ENCODE assay signal across 1 fruit fly cellular context in genomic region chr3L:11309743-11310518, dm6.
TF ChIP-seq lines count a peak whose summit lies in the region.

No protein-coding gene starts in this region.

TF ChIP-seq in whole organism, embryonic, 481 proteins besides CTCF, POLR2A, EP300 and RAD21 (continued from another document):
- TF ChIP-seq Chrac-16 (GFP tag; optimal IDR thresholded peaks at IDR 0.05; lab: Kevin White, UChicago), result no peak
- TF ChIP-seq CG15696 (tag; optimal IDR thresholded peaks at IDR 0.05; lab: Kevin White, UChicago), result peak; percentile 33
- TF ChIP-seq CG17361 (GFP tag; IDR thresholded peaks at IDR 0.05; lab: Robert Waterston, UW), result peak; percentile 65; the same call in 2 of the 3 replicates
- peak; percentile 62 for TF ChIP-seq CG14710 (tag; optimal IDR thresholded peaks at IDR 0.05; lab: Kevin White, UChicago)
- peak; percentile 36 for TF ChIP-seq kni (GFP tag; optimal IDR thresholded peaks at IDR 0.05; lab: Kevin White, UChicago)
- TF ChIP-seq tap (tag; optimal IDR thresholded peaks at IDR 0.05; lab: Kevin White, UChicago), result no peak
- TF ChIP-seq CG12391 (tag; optimal IDR thresholded peaks at IDR 0.05; lab: Kevin White, UChicago), result peak; percentile 65
- no peak for TF ChIP-seq CG7372 (GFP tag; IDR thresholded peaks at IDR 0.05; lab: Robert Waterston, UW)
- TF ChIP-seq CG7839 (tag; optimal IDR thresholded peaks at IDR 0.05; lab: Kevin White, UChicago), result peak; percentile 48
- peak; percentile 40 for TF ChIP-seq CG18599 (GFP tag; optimal IDR thresholded peaks at IDR 0.05; lab: Kevin White, UChicago)
- peak; percentile 54 for TF ChIP-seq CG10267 (tag; optimal IDR thresholded peaks at IDR 0.05; lab: Kevin White, UChicago)
- no peak for TF ChIP-seq BtbVII (GFP tag; optimal IDR thresholded peaks at IDR 0.05; lab: Kevin White, UChicago)
- TF ChIP-seq tll (GFP tag; optimal IDR thresholded peaks at IDR 0.05; lab: Kevin White, UChicago), result no peak
- no peak for TF ChIP-seq pita (GFP tag; optimal IDR thresholded peaks at IDR 0.05; lab: Kevin White, UChicago)
- no peak for TF ChIP-seq stc (GFP tag; IDR thresholded peaks at IDR 0.05; lab: Robert Waterston, UW)
- no peak for TF ChIP-seq CG8359 (GFP tag; optimal IDR thresholded peaks at IDR 0.05; lab: Kevin White, UChicago; ENCODE audit: borderline replicate concordance)
- TF ChIP-seq PHDP (tag; optimal IDR thresholded peaks at IDR 0.05; lab: Kevin White, UChicago), result peak; percentile 55
- TF ChIP-seq CG9437 (GFP tag; optimal IDR thresholded peaks at IDR 0.05; lab: Kevin White, UChicago), result peak; percentile 8
- no peak for TF ChIP-seq ase (GFP tag; IDR thresholded peaks at IDR 0.05; lab: Robert Waterston, UW)
- TF ChIP-seq CG13424 (tag; optimal IDR thresholded peaks at IDR 0.05; lab: Kevin White, UChicago), result peak; percentile 49
- TF ChIP-seq CG6813 (GFP tag; optimal IDR thresholded peaks at IDR 0.05; lab: Kevin White, UChicago), result peak; percentile 19
- no peak for TF ChIP-seq vnd (GFP tag; IDR thresholded peaks at IDR 0.05; lab: Robert Waterston, UW; ENCODE audit: partially characterized antibody)
- TF ChIP-seq CG9932 (GFP tag; IDR thresholded peaks at IDR 0.05; lab: Robert Waterston, UW), result 0 out of 2 replicates have a peak, but pooled peaks have one; percentile 26
- TF ChIP-seq CG2712 (tag; optimal IDR thresholded peaks at IDR 0.05; lab: Kevin White, UChicago), result peak; percentile 58
- no peak for TF ChIP-seq CG8290 (GFP tag; optimal IDR thresholded peaks at IDR 0.05; lab: Kevin White, UChicago)
- peak in 1 of 2 experiments; percentile 22 for TF ChIP-seq CG8290 (tag; optimal IDR thresholded peaks at IDR 0.05; lab: Kevin White, UChicago)
- TF ChIP-seq CG17829 (tag; optimal IDR thresholded peaks at IDR 0.05; lab: Kevin White, UChicago), result peak; percentile 39
- peak; percentile 44 for TF ChIP-seq CG8924 (tag; optimal IDR thresholded peaks at IDR 0.05; lab: Kevin White, UChicago)
- no peak for TF ChIP-seq CG2202 (tag; optimal IDR thresholded peaks at IDR 0.05; lab: Kevin White, UChicago)
- no peak for TF ChIP-seq pfk (GFP tag; optimal IDR thresholded peaks at IDR 0.05; lab: Kevin White, UChicago)
- peak; percentile 65 for TF ChIP-seq CG11504 (tag; optimal IDR thresholded peaks at IDR 0.05; lab: Kevin White, UChicago)
- TF ChIP-seq Xbp1 (GFP tag; optimal IDR thresholded peaks at IDR 0.05; lab: Kevin White, UChicago), result peak; percentile 2
- peak; percentile 63 for TF ChIP-seq zf30C (GFP tag; optimal IDR thresholded peaks at IDR 0.05; lab: Kevin White, UChicago)
- TF ChIP-seq E2f1 (GFP tag; IDR thresholded peaks at IDR 0.05; lab: Robert Waterston, UW), result no peak
- peak; percentile 63 for TF ChIP-seq CG2678 (tag; optimal IDR thresholded peaks at IDR 0.05; lab: Kevin White, UChicago)
- no peak for TF ChIP-seq Atf3 (GFP tag; optimal IDR thresholded peaks at IDR 0.05; lab: Kevin White, UChicago)
- TF ChIP-seq oc (tag; optimal IDR thresholded peaks at IDR 0.05; lab: Kevin White, UChicago), result peak; percentile 94
- peak; percentile 12; the same call in 1 of the 2 replicates for TF ChIP-seq NFAT (GFP tag; IDR thresholded peaks at IDR 0.05; lab: Robert Waterston, UW)
- TF ChIP-seq CG6175 (GFP tag; IDR thresholded peaks at IDR 0.05; lab: Robert Waterston, UW), result peak; percentile 47; the same call in 1 of the 3 replicates
- no peak for TF ChIP-seq bbx (GFP tag; IDR thresholded peaks at IDR 0.05; lab: Robert Waterston, UW; ENCODE audit: partially characterized antibody)
- TF ChIP-seq slp2 (GFP tag; optimal IDR thresholded peaks at IDR 0.05; lab: Kevin White, UChicago), result no peak
- TF ChIP-seq CkIIα-i1 (GFP tag; IDR thresholded peaks at IDR 0.05; lab: Robert Waterston, UW), result no peak
- TF ChIP-seq CG7556 (GFP tag; optimal IDR thresholded peaks at IDR 0.05; lab: Kevin White, UChicago), result peak; percentile 24
- peak; percentile 42; the same call in 2 of the 3 replicates for TF ChIP-seq row (GFP tag; IDR thresholded peaks at IDR 0.05; lab: Robert Waterston, UW)
- no peak for TF ChIP-seq ci (GFP tag; IDR thresholded peaks at IDR 0.05; lab: Robert Waterston, UW)
- peak; percentile 42; the same call in 1 of the 2 replicates for TF ChIP-seq Awh (GFP tag; IDR thresholded peaks at IDR 0.05; lab: Robert Waterston, UW)
- TF ChIP-seq sug (tag; optimal IDR thresholded peaks at IDR 0.05; lab: Kevin White, UChicago), result no peak
- peak; percentile 69 for TF ChIP-seq CG18262 (tag; optimal IDR thresholded peaks at IDR 0.05; lab: Kevin White, UChicago)
- peak; percentile 79 for TF ChIP-seq dmrt11E (tag; optimal IDR thresholded peaks at IDR 0.05; lab: Kevin White, UChicago)
- TF ChIP-seq CG15269 (tag; optimal IDR thresholded peaks at IDR 0.05; lab: Kevin White, UChicago), result peak; percentile 4
- TF ChIP-seq Med (GFP tag; lab: Kevin White, UChicago), result peak; percentile 40
- TF ChIP-seq sens (GFP tag; lab: Kevin White, UChicago), result peak; percentile 80
- peak; percentile 37 for TF ChIP-seq CG30403 (GFP tag; optimal IDR thresholded peaks at IDR 0.05; lab: Kevin White, UChicago)
- TF ChIP-seq sim (GFP tag; IDR thresholded peaks at IDR 0.05; lab: Robert Waterston, UW), result no peak
- peak; percentile 5 for TF ChIP-seq tio (GFP tag; optimal IDR thresholded peaks at IDR 0.05; lab: Kevin White, UChicago)
- peak; percentile 66 for TF ChIP-seq gem (tag; optimal IDR thresholded peaks at IDR 0.05; lab: Kevin White, UChicago)
- TF ChIP-seq Hr51 (GFP tag; optimal IDR thresholded peaks at IDR 0.05; lab: Kevin White, UChicago), result peak in 1 of 2 experiments; percentile 59
- TF ChIP-seq CG30431 (GFP tag; optimal IDR thresholded peaks at IDR 0.05; lab: Kevin White, UChicago), result no peak
- no peak for TF ChIP-seq CG1529 (GFP tag; optimal IDR thresholded peaks at IDR 0.05; lab: Kevin White, UChicago)
- no peak for TF ChIP-seq CG13123 (GFP tag; optimal IDR thresholded peaks at IDR 0.05; lab: Kevin White, UChicago)
- TF ChIP-seq ttk (GFP tag; IDR thresholded peaks at IDR 0.05; lab: Robert Waterston, UW), result 0 out of 2 replicates have a peak, but pooled peaks have one; percentile 25
- peak; percentile 55 for TF ChIP-seq dmrt99B (tag; optimal IDR thresholded peaks at IDR 0.05; lab: Kevin White, UChicago)
- no peak for TF ChIP-seq Rfx (GFP tag; IDR thresholded peaks at IDR 0.05; lab: Robert Waterston, UW)
- peak; percentile 14 for TF ChIP-seq Oli (tag; optimal IDR thresholded peaks at IDR 0.05; lab: Kevin White, UChicago)
- TF ChIP-seq az2 (GFP tag; optimal IDR thresholded peaks at IDR 0.05; lab: Kevin White, UChicago), result peak; percentile 21
- no peak for TF ChIP-seq lmd (GFP tag; IDR thresholded peaks at IDR 0.05; lab: Robert Waterston, UW)
- no peak for TF ChIP-seq org-1 (GFP tag; optimal IDR thresholded peaks at IDR 0.05; lab: Kevin White, UChicago)
- peak in 1 of 2 experiments; percentile 5 for TF ChIP-seq chif (GFP tag; optimal IDR thresholded peaks at IDR 0.05; lab: Kevin White, UChicago)
- peak; percentile 62 for TF ChIP-seq Sox102F (GFP tag; optimal IDR thresholded peaks at IDR 0.05; lab: Kevin White, UChicago)
- peak in 1 of 2 experiments; percentile 62 for TF ChIP-seq bsh (GFP tag; optimal IDR thresholded peaks at IDR 0.05; lab: Kevin White, UChicago)
- TF ChIP-seq gro (GFP tag; optimal IDR thresholded peaks at IDR 0.05; lab: Kevin White, UChicago), result no peak
- peak; percentile 3 for TF ChIP-seq CG16815 (GFP tag; optimal IDR thresholded peaks at IDR 0.05; lab: Kevin White, UChicago)
- TF ChIP-seq abd-A (tag; optimal IDR thresholded peaks at IDR 0.05; lab: Kevin White, UChicago), result peak; percentile 27
- peak; percentile 46 for TF ChIP-seq phol (tag; optimal IDR thresholded peaks at IDR 0.05; lab: Kevin White, UChicago)
- peak; percentile 47 for TF ChIP-seq unpg (GFP tag; optimal IDR thresholded peaks at IDR 0.05; lab: Kevin White, UChicago)
- TF ChIP-seq NfI (GFP tag; optimal IDR thresholded peaks at IDR 0.05; lab: Kevin White, UChicago), result no peak
- TF ChIP-seq nmo (GFP tag; optimal IDR thresholded peaks at IDR 0.05; lab: Kevin White, UChicago), result peak; percentile 37
- TF ChIP-seq fd96Cb (tag; optimal IDR thresholded peaks at IDR 0.05; lab: Kevin White, UChicago), result peak; percentile 1
- TF ChIP-seq CG15601 (tag; optimal IDR thresholded peaks at IDR 0.05; lab: Kevin White, UChicago), result peak; percentile 7
- TF ChIP-seq CG8089 (GFP tag; optimal IDR thresholded peaks at IDR 0.05; lab: Kevin White, UChicago), result no peak
- TF ChIP-seq Sox100B (GFP tag; optimal IDR thresholded peaks at IDR 0.05; lab: Kevin White, UChicago), result peak; percentile 18
- peak; percentile 54 for TF ChIP-seq Blimp-1 (GFP tag; optimal IDR thresholded peaks at IDR 0.05; lab: Kevin White, UChicago)
- TF ChIP-seq CG9215 (GFP tag; IDR thresholded peaks at IDR 0.05; lab: Robert Waterston, UW), result no peak
- TF ChIP-seq grau (tag; optimal IDR thresholded peaks at IDR 0.05; lab: Kevin White, UChicago), result peak; percentile 50
- TF ChIP-seq trem (tag; optimal IDR thresholded peaks at IDR 0.05; lab: Kevin White, UChicago), result no peak
- 0 out of 2 replicates have a peak, but pooled peaks have one; percentile 16 for TF ChIP-seq gt (GFP tag; IDR thresholded peaks at IDR 0.05; lab: Robert Waterston, UW)
- TF ChIP-seq trh (GFP tag; optimal IDR thresholded peaks at IDR 0.05; lab: Kevin White, UChicago), result no peak
- TF ChIP-seq CG8388 (GFP tag; optimal IDR thresholded peaks at IDR 0.05; lab: Kevin White, UChicago), result peak; percentile 39
- 0 out of 2 replicates have a peak, but pooled peaks have one; percentile 20 for TF ChIP-seq CG17612 (GFP tag; IDR thresholded peaks at IDR 0.05; lab: Robert Waterston, UW)
- TF ChIP-seq D19A (tag; optimal IDR thresholded peaks at IDR 0.05; lab: Kevin White, UChicago), result peak; percentile 51
- peak in 1 of 3 experiments; percentile 63 for TF ChIP-seq lola (GFP tag; optimal IDR thresholded peaks at IDR 0.05; lab: Kevin White, UChicago)
- peak; percentile 52 for TF ChIP-seq CG31441 (GFP tag; IDR thresholded peaks at IDR 0.05; lab: Robert Waterston, UW)
- no peak for TF ChIP-seq Hand (GFP tag; optimal IDR thresholded peaks at IDR 0.05; lab: Kevin White, UChicago)
- peak; percentile 36 for TF ChIP-seq Six4 (GFP tag; optimal IDR thresholded peaks at IDR 0.05; lab: Kevin White, UChicago)
- 0 out of 3 replicates have a peak, but pooled peaks have one; percentile 42 for TF ChIP-seq sr (GFP tag; IDR thresholded peaks at IDR 0.05; lab: Robert Waterston, UW)
- peak; percentile 71 for TF ChIP-seq gsb-n (tag; optimal IDR thresholded peaks at IDR 0.05; lab: Kevin White, UChicago)
- peak; percentile 61 for TF ChIP-seq CG9727 (GFP tag; optimal IDR thresholded peaks at IDR 0.05; lab: Kevin White, UChicago)
- peak; percentile 40 for TF ChIP-seq Nf-YB (GFP tag; optimal IDR thresholded peaks at IDR 0.05; lab: Kevin White, UChicago)
- peak; percentile 24 for TF ChIP-seq Asciz (GFP tag; optimal IDR thresholded peaks at IDR 0.05; lab: Kevin White, UChicago)
- TF ChIP-seq CG12942 (GFP tag; optimal IDR thresholded peaks at IDR 0.05; lab: Kevin White, UChicago), result no peak
- TF ChIP-seq B-H2 (GFP tag; optimal IDR thresholded peaks at IDR 0.05; lab: Kevin White, UChicago), result no peak
